Worm (Caenorhabditis elegans): ENCODE data around the gene aex-4.

The aex-4 gene

ce11 chrX:3728970-3729369 is at the start of gene aex-4:
Gene aex-4, plus strand, starts transcription at chrX:3729281.
- TF ChIP-seq pqm-1 (tag; optimal IDR thresholded peaks at IDR 0.05) (peak; percentile 96), ama-1 (optimal IDR thresholded peaks at IDR 0.05) (no peak), egl-27 (tag; optimal IDR thresholded peaks at IDR 0.05) (no peak), pha-4 (tag; optimal IDR thresholded peaks at IDR 0.05) (no peak), elt-1 (tag; optimal IDR thresholded peaks at IDR 0.05) (no peak), eor-1 (tag; optimal IDR thresholded peaks at IDR 0.05) (no peak), jun-1 (tag; optimal IDR thresholded peaks at IDR 0.05) (peak; percentile 45), nhr-28 (tag; optimal IDR thresholded peaks at IDR 0.05) (no peak), snpc-4 (tag; optimal IDR thresholded peaks at IDR 0.05) (no peak), ceh-28 (tag; optimal IDR thresholded peaks at IDR 0.05) (no peak), nhr-237 (tag; optimal IDR thresholded peaks at IDR 0.05) (no peak), elt-2 (tag; optimal IDR thresholded peaks at IDR 0.05) (peak; percentile 97), ZK546.5 (tag; optimal IDR thresholded peaks at IDR 0.05) (no peak), nhr-11 (tag; optimal IDR thresholded peaks at IDR 0.05) (no peak), nfya-1 (tag; optimal IDR thresholded peaks at IDR 0.05; ENCODE audit: insufficient read depth) (no peak), fos-1 (tag; optimal IDR thresholded peaks at IDR 0.05) (no peak)

- TF ChIP-seq pqm-1 (tag; optimal IDR thresholded peaks at IDR 0.05) (peak; percentile 5), fos-1 (tag; optimal IDR thresholded peaks at IDR 0.05) (no peak)
Observed at ce11 chrX:3680544-3681214, 48.4 kb upstream of the aex-4 start, which contains the start of gene tsp-17. Gene tsp-17, plus strand, starts transcription at chrX:3681164.

ce11 chrX:3683060-3683459 is 46.0 kb upstream of the aex-4 start:
- TF ChIP-seq unc-39 (tag; optimal IDR thresholded peaks at IDR 0.05), result no peak
- no peak for TF ChIP-seq fkh-2 (tag; optimal IDR thresholded peaks at IDR 0.05)
- TF ChIP-seq skn-1 (tag; optimal IDR thresholded peaks at IDR 0.05), result no peak
- TF ChIP-seq nhr-12 (tag; optimal IDR thresholded peaks at IDR 0.05), result no peak
- no peak for TF ChIP-seq fos-1 (tag; optimal IDR thresholded peaks at IDR 0.05)
- no peak for TF ChIP-seq ceh-9 (tag; optimal IDR thresholded peaks at IDR 0.05)
- no peak for TF ChIP-seq zag-1 (tag; optimal IDR thresholded peaks at IDR 0.05)
- no peak for TF ChIP-seq egl-5 (tag; optimal IDR thresholded peaks at IDR 0.05)
- no peak for TF ChIP-seq lsy-12 (tag; optimal IDR thresholded peaks at IDR 0.05)
- no peak for TF ChIP-seq fkh-10 (GFP tag; optimal IDR thresholded peaks at IDR 0.05)
- TF ChIP-seq nhr-237 (tag; optimal IDR thresholded peaks at IDR 0.05), result no peak
- TF ChIP-seq lin-39 (tag; optimal IDR thresholded peaks at IDR 0.05), result no peak
- no peak for TF ChIP-seq mml-1 (tag; optimal IDR thresholded peaks at IDR 0.05)
- no peak for TF ChIP-seq R02D3.7 (tag; optimal IDR thresholded peaks at IDR 0.05)
- no peak for TF ChIP-seq elt-1 (tag; optimal IDR thresholded peaks at IDR 0.05)
- no peak for TF ChIP-seq daf-12 (tag; optimal IDR thresholded peaks at IDR 0.05)
- no peak for TF ChIP-seq snpc-4 (tag; optimal IDR thresholded peaks at IDR 0.05)
- no peak for TF ChIP-seq jun-1 (tag; optimal IDR thresholded peaks at IDR 0.05)
- TF ChIP-seq ama-1 (optimal IDR thresholded peaks at IDR 0.05), result no peak

ce11 chrX:3686420-3686819 is 42.7 kb upstream of the aex-4 start:
- TF ChIP-seq nhr-28 (tag; optimal IDR thresholded peaks at IDR 0.05) (no peak), hmg-11 (tag; optimal IDR thresholded peaks at IDR 0.05) (no peak), ceh-28 (tag; optimal IDR thresholded peaks at IDR 0.05) (no peak), unc-62 (GFP tag; optimal IDR thresholded peaks at IDR 0.05) (no peak), sea-2 (GFP tag; optimal IDR thresholded peaks at IDR 0.05) (no peak), egl-5 (tag; optimal IDR thresholded peaks at IDR 0.05) (no peak), eor-1 (tag; optimal IDR thresholded peaks at IDR 0.05) (no peak), aly-2 (tag; optimal IDR thresholded peaks at IDR 0.05) (no peak), ceh-82 (tag; optimal IDR thresholded peaks at IDR 0.05) (no peak), mdl-1 (tag; optimal IDR thresholded peaks at IDR 0.05) (no peak), nhr-237 (tag; optimal IDR thresholded peaks at IDR 0.05) (no peak), nhr-25 (tag; optimal IDR thresholded peaks at IDR 0.05) (no peak), skn-1 (tag; optimal IDR thresholded peaks at IDR 0.05) (no peak), lsy-12 (tag; optimal IDR thresholded peaks at IDR 0.05) (no peak), nhr-77 (tag; optimal IDR thresholded peaks at IDR 0.05) (no peak)

Measured in whole organism, L3 larva.